Worm (Caenorhabditis elegans) whole organism, midembryonic: Measurements from ENCODE around the gene cah-5.

Experiments used
- T22C8.4 ChIP-seq: fragments of 200-800 bp; sonication (Bioruptor generic); IDR thresholded peaks from 2 replicates; pipeline ENCODE4 v1.3.6; 2022; ENCODE audit warnings: missing genetic modification characterization, missing compliant biosample characterization
- cog-1 ChIP-seq: sonication (generic microtip); optimal IDR thresholded peaks from 2 replicates; lab custom pipeline; 2016; ENCODE audit warnings: missing genetic modification characterization, missing compliant biosample characterization
- flt-1 ChIP-seq: fragments of 200-800 bp; sonication (Bioruptor generic); IDR thresholded peaks from 2 replicates; pipeline ENCODE4 v1.3.6; 2022; ENCODE audit warnings: missing genetic modification characterization, missing compliant biosample characterization
- klf-2 ChIP-seq: fragments of 200-800 bp; sonication (Bioruptor generic); conservative IDR thresholded peaks from 2 replicates; pipeline ENCODE4 v1.3.6; 2022; ENCODE audit warnings: missing genetic modification reagents, missing genetic modification characterization, missing compliant biosample characterization
- med-1 ChIP-seq: sonication (generic microtip); optimal IDR thresholded peaks from 2 replicates; lab custom pipeline; 2017; ENCODE audit warnings: missing genetic modification characterization, mild to moderate bottlenecking, missing compliant biosample characterization, antibody characterized with exemption, missing genetic modification reagents; ENCODE audit not compliant: insufficient read depth
- tab-1 ChIP-seq: fragments of 200-800 bp; sonication (Bioruptor generic); IDR thresholded peaks from 2 replicates; pipeline ENCODE4 v1.3.6; 2022; ENCODE audit warnings: missing genetic modification characterization, missing compliant biosample characterization
- ztf-23 ChIP-seq: fragments of 200-800 bp; sonication (Bioruptor generic); IDR thresholded peaks from 2 replicates; pipeline ENCODE4 v1.3.6; 2022; ENCODE audit warnings: missing genetic modification reagents, missing genetic modification characterization, missing compliant biosample characterization
- ztf-29 ChIP-seq: fragments of 200-800 bp; sonication (Bioruptor generic); IDR thresholded peaks from 2 replicates; pipeline ENCODE4 v1.3.6; 2022; ENCODE audit warnings: missing genetic modification reagents, missing genetic modification characterization, missing compliant biosample characterization

DNA sequence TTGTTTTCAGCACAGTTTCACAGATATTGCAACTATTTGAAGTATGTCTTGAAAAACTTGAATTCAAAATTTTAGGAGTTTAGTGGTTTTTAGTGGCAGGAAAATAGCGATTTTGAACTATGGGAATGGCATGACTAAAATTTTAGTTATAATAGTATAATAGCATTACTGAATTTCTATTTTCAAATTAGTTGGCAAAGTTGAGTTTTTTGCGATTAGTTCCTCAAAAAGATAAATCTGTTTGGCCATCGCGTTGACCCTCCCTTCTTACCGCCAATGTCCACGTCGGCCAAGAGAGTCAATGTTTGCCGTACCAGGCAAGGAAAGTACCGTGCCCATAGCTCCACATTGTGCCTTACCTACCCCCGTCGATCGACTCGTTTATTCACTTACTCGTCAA is 28.4 kb upstream of the cah-5 start, which contains the start of gene ugt-57:
- TF ChIP-seq ztf-29 (GFP tag; lab: Robert Waterston, UW) = no peak
- TF ChIP-seq med-1 (GFP tag; lab: Kevin White, UChicago) = no peak
- TF ChIP-seq flt-1 (GFP tag; lab: Robert Waterston, UW) = no peak
- TF ChIP-seq tab-1 = no peak
- no peak for TF ChIP-seq T22C8.4 (GFP tag; lab: Robert Waterston, UW)
- no peak for TF ChIP-seq cog-1 (tag; lab: Kevin White, UChicago)
- no peak for TF ChIP-seq ztf-23 (GFP tag; lab: Robert Waterston, UW)
- TF ChIP-seq klf-2 (GFP tag; lab: Robert Waterston, UW) = no peak
